Fruit fly (Drosophila melanogaster) whole organism, wandering third instar larva: Measurements from ENCODE around the gene CG6126.

ENCODE experiments used
- GATAd ChIP-seq: sonication (Bioruptor generic); optimal IDR thresholded peaks from 2 replicates; lab custom pipeline; 2016; ENCODE audit warnings: missing biosample characterization, missing genetic modification characterization
- Hnf4 ChIP-seq: fragments of 200-800 bp; sonication (Bioruptor generic); optimal IDR thresholded peaks from 2 replicates; lab custom pipeline; 2016; ENCODE audit warnings: missing biosample characterization, mild to moderate bottlenecking, missing genetic modification characterization
- Jra ChIP-seq: sonication (Bioruptor generic); optimal IDR thresholded peaks from 2 replicates; lab custom pipeline; 2016; ENCODE audit warnings: missing biosample characterization, missing genetic modification characterization
- N ChIP-seq: fragments of >200 bp; optimal IDR thresholded peaks from 2 replicates; lab custom pipeline; 2018; ENCODE audit warnings: missing biosample characterization, missing external identifiers, missing genetic modification characterization
- sv ChIP-seq: fragments of 200-800 bp; sonication (Bioruptor generic); optimal IDR thresholded peaks from 3 replicates; lab custom pipeline; 2016; ENCODE audit warnings: missing biosample characterization, missing genetic modification characterization
- woc ChIP-seq: sonication (Bioruptor generic); optimal IDR thresholded peaks from 2 replicates; lab custom pipeline; 2016; ENCODE audit warnings: missing biosample characterization, mild to moderate bottlenecking, missing genetic modification characterization

The CG6126 gene

dm6 chr3R:16148712-16149111 lies 54.2 kb downstream of the CG6126 start:
- no peak for TF ChIP-seq woc
- TF ChIP-seq sv (GFP tag; lab: Kevin White, UChicago) = no peak
- TF ChIP-seq Jra = no peak
- TF ChIP-seq N (GFP tag; lab: Kevin White, UChicago) = no peak
- no peak for TF ChIP-seq Hnf4 (GFP tag; lab: Kevin White, UChicago)
- TF ChIP-seq GATAd (GFP tag; lab: Kevin White, UChicago) = no peak
